Fruit fly (Drosophila melanogaster) whole organism, pupa: ENCODE data around the gene shtd.

Experiments
- CG17806 ChIP-seq: fragments of 200-800 bp; sonication (Bioruptor generic); optimal IDR thresholded peaks from 2 replicates; lab custom pipeline; 2018; ENCODE audit warnings: missing biosample characterization, mild to moderate bottlenecking, missing genetic modification characterization, moderate library complexity
- CG34367 ChIP-seq: fragments of 200-800 bp; sonication (Bioruptor generic); optimal IDR thresholded peaks from 2 replicates; lab custom pipeline; 2018; ENCODE audit warnings: missing biosample characterization, mild to moderate bottlenecking, missing genetic modification characterization
- CG8159 ChIP-seq: fragments of 200-800 bp; sonication (Bioruptor generic); optimal IDR thresholded peaks from 3 replicates; lab custom pipeline; 2018; ENCODE audit warnings: missing biosample characterization, mild to moderate bottlenecking, missing genetic modification characterization, moderate library complexity
- D1 ChIP-seq: fragments of 200-800 bp; sonication (Bioruptor generic); optimal IDR thresholded peaks from 2 replicates; lab custom pipeline; 2018; ENCODE audit warnings: missing biosample characterization, mild to moderate bottlenecking, missing genetic modification characterization, moderate library complexity
- Pif1B ChIP-seq: fragments of 200-800 bp; sonication (Bioruptor generic); optimal IDR thresholded peaks from 3 replicates; lab custom pipeline; 2016; ENCODE audit warnings: missing biosample characterization, missing genetic modification characterization

DNA sequence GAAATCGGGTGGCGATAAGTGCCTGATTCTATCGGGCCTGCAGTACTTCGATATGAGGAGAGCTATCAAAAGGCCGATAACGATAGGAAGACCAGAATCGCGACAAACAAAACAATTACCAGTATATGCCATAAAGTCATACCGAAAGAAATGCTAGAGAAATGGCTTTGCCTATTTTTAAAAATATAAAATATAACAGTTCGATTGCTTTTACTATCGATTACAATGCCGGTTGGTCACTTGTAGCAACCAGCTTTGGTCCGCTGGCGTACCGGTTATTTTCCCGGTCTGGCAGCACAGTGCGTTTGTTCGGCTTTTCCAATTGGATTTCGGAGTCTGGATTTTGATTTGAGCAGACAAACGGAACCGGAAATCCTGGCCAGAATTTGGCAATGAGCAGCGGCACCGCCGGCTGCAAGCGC, at the start of gene shtd, which contains the start of the genes CG6294 and CG6299:
- TF ChIP-seq CG8159: no peak
- no peak for TF ChIP-seq CG17806
- no peak for TF ChIP-seq CG34367
- no peak for TF ChIP-seq Pif1B (GFP tag; lab: Kevin White, UChicago)
- no peak for TF ChIP-seq D1
